Worm (Caenorhabditis elegans): Measurements from ENCODE around the gene D1014.6.

The D1014.6 gene

ce11 chrV:8130149-8130661 is 9.2 kb downstream of the D1014.6 start, which contains the start of gene snap-1 (continued):
- TF ChIP-seq mbf-1 (tag; optimal IDR thresholded peaks at IDR 0.05) (no peak), gmeb-1 (tag; optimal IDR thresholded peaks at IDR 0.05) (no peak), lin-13 (GFP tag; optimal IDR thresholded peaks at IDR 0.05) (no peak), C34F6.9 (tag; optimal IDR thresholded peaks at IDR 0.05) (peak; percentile 92), peb-1 (tag; optimal IDR thresholded peaks at IDR 0.05) (no peak), elt-1 (tag; optimal IDR thresholded peaks at IDR 0.05) (no peak), fos-1 (tag; optimal IDR thresholded peaks at IDR 0.05) (peak; percentile 48), zag-1 (tag; optimal IDR thresholded peaks at IDR 0.05) (peak; percentile 76), nhr-237 (tag; optimal IDR thresholded peaks at IDR 0.05) (no peak), mdl-1 (tag; optimal IDR thresholded peaks at IDR 0.05) (peak in 1 of 2 experiments; percentile 61), R02D3.7 (tag; optimal IDR thresholded peaks at IDR 0.05) (no peak), lsy-2 (tag; optimal IDR thresholded peaks at IDR 0.05) (peak in 1 of 2 experiments; percentile 64), sma-3 (GFP tag; optimal IDR thresholded peaks at IDR 0.05) (no peak)

- TF ChIP-seq F13H6.1 (tag; optimal IDR thresholded peaks at IDR 0.05) (no peak), elt-1 (tag; optimal IDR thresholded peaks at IDR 0.05) (no peak), mbf-1 (tag; optimal IDR thresholded peaks at IDR 0.05) (no peak), sma-3 (GFP tag; optimal IDR thresholded peaks at IDR 0.05) (no peak), nhr-237 (tag; optimal IDR thresholded peaks at IDR 0.05) (no peak), nhr-11 (tag; optimal IDR thresholded peaks at IDR 0.05) (no peak), sem-4 (tag; optimal IDR thresholded peaks at IDR 0.05) (no peak), lin-11 (tag; optimal IDR thresholded peaks at IDR 0.05) (no peak), nhr-6 (tag; optimal IDR thresholded peaks at IDR 0.05) (no peak), ztf-11 (tag; optimal IDR thresholded peaks at IDR 0.05) (no peak), snpc-4 (tag; optimal IDR thresholded peaks at IDR 0.05) (no peak), unc-55 (GFP tag; optimal IDR thresholded peaks at IDR 0.05) (no peak), mdl-1 (tag; optimal IDR thresholded peaks at IDR 0.05) (no peak)
Observed at ce11 chrV:8130812-8131211, 9.8 kb downstream of the D1014.6 start.

ce11 chrV:8131628-8132027 is 10.7 kb downstream of the D1014.6 start:
- no peak for TF ChIP-seq ztf-4 (tag; optimal IDR thresholded peaks at IDR 0.05)
- peak; percentile 25 for TF ChIP-seq ama-1 (optimal IDR thresholded peaks at IDR 0.05)

- no peak for TF ChIP-seq peb-1 (tag; optimal IDR thresholded peaks at IDR 0.05)
- no peak for TF ChIP-seq dmd-4 (tag; optimal IDR thresholded peaks at IDR 0.05)
- TF ChIP-seq alr-1 (tag; optimal IDR thresholded peaks at IDR 0.05), result no peak
- no peak for TF ChIP-seq fos-1 (tag; optimal IDR thresholded peaks at IDR 0.05)
- TF ChIP-seq elt-3 (tag; optimal IDR thresholded peaks at IDR 0.05), result no peak
- no peak for TF ChIP-seq unc-39 (tag; optimal IDR thresholded peaks at IDR 0.05)
- no peak for TF ChIP-seq unc-62 (GFP tag; optimal IDR thresholded peaks at IDR 0.05)
- TF ChIP-seq ztf-1 (GFP tag; conservative IDR thresholded peaks at IDR 0.05), result no peak
- no peak for TF ChIP-seq snpc-4 (tag; optimal IDR thresholded peaks at IDR 0.05)
- TF ChIP-seq skn-1 (tag; optimal IDR thresholded peaks at IDR 0.05), result no peak
Observed at ce11 chrV:8132926-8133325, 12.0 kb downstream of the D1014.6 start, which contains the start of gene D1014.4. Gene D1014.4 (plus strand): TSS chrV:8133226.

ce11 chrV:8143605-8144004 is 22.6 kb downstream of the D1014.6 start, which contains the start of gene D1014.2:
Gene D1014.2 (plus strand): TSS chrV:8143905.
- TF ChIP-seq lin-11 (tag; optimal IDR thresholded peaks at IDR 0.05), result no peak
- TF ChIP-seq nhr-12 (tag; optimal IDR thresholded peaks at IDR 0.05), result no peak
- no peak for TF ChIP-seq Y55F3AM.14 (GFP tag; optimal IDR thresholded peaks at IDR 0.05)
- TF ChIP-seq nhr-6 (tag; optimal IDR thresholded peaks at IDR 0.05), result no peak
- no peak for TF ChIP-seq alr-1 (tag; optimal IDR thresholded peaks at IDR 0.05)
- no peak for TF ChIP-seq ceh-16 (tag; optimal IDR thresholded peaks at IDR 0.05)
- TF ChIP-seq zag-1 (tag; optimal IDR thresholded peaks at IDR 0.05), result no peak
- TF ChIP-seq mbf-1 (tag; optimal IDR thresholded peaks at IDR 0.05), result no peak
- TF ChIP-seq gmeb-1 (tag; optimal IDR thresholded peaks at IDR 0.05), result no peak
- TF ChIP-seq unc-39 (tag; optimal IDR thresholded peaks at IDR 0.05), result no peak
- no peak for TF ChIP-seq nhr-10 (tag; optimal IDR thresholded peaks at IDR 0.05)
- TF ChIP-seq nhr-23 (tag; optimal IDR thresholded peaks at IDR 0.05), result no peak
- TF ChIP-seq blmp-1 (tag; optimal IDR thresholded peaks at IDR 0.05; ENCODE audit: insufficient read depth), result no peak
- TF ChIP-seq nhr-11 (tag; optimal IDR thresholded peaks at IDR 0.05), result no peak
- no peak for TF ChIP-seq sma-9 (GFP tag; optimal IDR thresholded peaks at IDR 0.05)
- TF ChIP-seq sma-9 (tag; optimal IDR thresholded peaks at IDR 0.05), result no peak

Measured in whole organism, L2 larva.